Fruit fly (Drosophila melanogaster) whole organism, pupa: ENCODE data around the gene ssp5.

Experiments
- CG10348 ChIP-seq: fragments of 200-800 bp; sonication (Bioruptor generic); IDR thresholded peaks from 2 replicates; pipeline ENCODE4 v1.3.6; 2022; ENCODE audit warnings: missing biosample characterization, missing genetic modification characterization
- CG12605 ChIP-seq: fragments of 200-800 bp; sonication (Bioruptor generic); IDR thresholded peaks from 2 replicates; pipeline ENCODE4 v1.3.6; 2022; ENCODE audit warnings: missing biosample characterization, missing genetic modification characterization
- CG13204 ChIP-seq: fragments of 200-800 bp; sonication (Bioruptor generic); optimal IDR thresholded peaks from 2 replicates; lab custom pipeline; 2018; ENCODE audit warnings: missing biosample characterization, mild to moderate bottlenecking, missing genetic modification characterization, moderate library complexity
- CG14655 ChIP-seq: fragments of 200-800 bp; sonication (Bioruptor generic); optimal IDR thresholded peaks from 3 replicates; lab custom pipeline; 2017; ENCODE audit warnings: mild to moderate bottlenecking, missing biosample characterization, missing genetic modification reagents, missing genetic modification characterization
- CG15710 ChIP-seq: fragments of 200-800 bp; sonication (Bioruptor generic); optimal IDR thresholded peaks from 2 replicates; lab custom pipeline; 2018; ENCODE audit warnings: missing biosample characterization, mild to moderate bottlenecking, missing genetic modification characterization, moderate library complexity
- CG17806 ChIP-seq: fragments of 200-800 bp; sonication (Bioruptor generic); optimal IDR thresholded peaks from 2 replicates; lab custom pipeline; 2018; ENCODE audit warnings: missing biosample characterization, mild to moderate bottlenecking, missing genetic modification characterization, moderate library complexity
- CG32121 ChIP-seq: fragments of 200-800 bp; sonication (Bioruptor generic); IDR thresholded peaks from 2 replicates; pipeline ENCODE4 v1.3.6; 2022; ENCODE audit warnings: missing biosample characterization, missing genetic modification characterization
- CG34367 ChIP-seq: fragments of 200-800 bp; sonication (Bioruptor generic); optimal IDR thresholded peaks from 2 replicates; lab custom pipeline; 2018; ENCODE audit warnings: missing biosample characterization, mild to moderate bottlenecking, missing genetic modification characterization
- CG4496 ChIP-seq: fragments of 200-800 bp; sonication (Bioruptor generic); IDR thresholded peaks from 3 replicates; pipeline ENCODE4 v1.3.6; 2022; ENCODE audit warnings: missing biosample characterization, missing genetic modification characterization
- CG8159 ChIP-seq: fragments of 200-800 bp; sonication (Bioruptor generic); optimal IDR thresholded peaks from 3 replicates; lab custom pipeline; 2018; ENCODE audit warnings: missing biosample characterization, mild to moderate bottlenecking, missing genetic modification characterization, moderate library complexity
- CG8301 ChIP-seq: fragments of 200-800 bp; sonication (Bioruptor generic); optimal IDR thresholded peaks from 2 replicates; lab custom pipeline; 2018; ENCODE audit warnings: missing biosample characterization, mild to moderate bottlenecking, missing genetic modification characterization
- CG9948 ChIP-seq: fragments of 200-800 bp; sonication (Bioruptor generic); optimal IDR thresholded peaks from 2 replicates; lab custom pipeline; 2018; ENCODE audit warnings: missing biosample characterization, mild to moderate bottlenecking, missing genetic modification characterization, moderate library complexity
- D1 ChIP-seq: fragments of 200-800 bp; sonication (Bioruptor generic); optimal IDR thresholded peaks from 2 replicates; lab custom pipeline; 2018; ENCODE audit warnings: missing biosample characterization, mild to moderate bottlenecking, missing genetic modification characterization, moderate library complexity
- EcR ChIP-seq: fragments of 200-800 bp; sonication (Bioruptor generic); optimal IDR thresholded peaks from 3 replicates; lab custom pipeline; 2019; ENCODE audit warnings: missing biosample characterization, missing genetic modification characterization, mild to moderate bottlenecking, moderate library complexity, missing genetic modification reagents
- Ets98B ChIP-seq: fragments of 200-800 bp; sonication (Bioruptor generic); IDR thresholded peaks from 2 replicates; pipeline ENCODE4 v1.3.6; 2022; ENCODE audit warnings: missing biosample characterization, missing genetic modification characterization
- Pif1A ChIP-seq: fragments of 200-800 bp; sonication (Bioruptor generic); optimal IDR thresholded peaks from 3 replicates; lab custom pipeline; 2016; ENCODE audit warnings: missing biosample characterization, missing genetic modification characterization
- Pif1B ChIP-seq: fragments of 200-800 bp; sonication (Bioruptor generic); optimal IDR thresholded peaks from 3 replicates; lab custom pipeline; 2016; ENCODE audit warnings: missing biosample characterization, missing genetic modification characterization
- Snoo ChIP-seq: fragments of 200-800 bp; sonication (Bioruptor generic); optimal IDR thresholded peaks from 3 replicates; lab custom pipeline; 2017; ENCODE audit warnings: missing biosample characterization, mild to moderate bottlenecking, missing genetic modification characterization, inconsistent platforms
- fd96Ca ChIP-seq: fragments of 200-800 bp; sonication (Bioruptor generic); IDR thresholded peaks from 3 replicates; pipeline ENCODE4 v1.3.6; 2022; ENCODE audit warnings: missing biosample characterization, missing genetic modification characterization
- gl ChIP-seq: fragments of 200-800 bp; sonication (Bioruptor generic); optimal IDR thresholded peaks from 2 replicates; lab custom pipeline; 2018; ENCODE audit warnings: missing biosample characterization, mild to moderate bottlenecking, missing genetic modification characterization
- rn ChIP-seq: fragments of 200-800 bp; sonication (Bioruptor generic); IDR thresholded peaks from 2 replicates; pipeline ENCODE4 v1.3.6; 2022; ENCODE audit warnings: missing biosample characterization, missing genetic modification characterization

Gene ssp5

dm6 chr3R:12032842-12033241, at the start of gene ssp5:
Gene ssp5, plus strand, starts transcription at chr3R:12033142.
- TF ChIP-seq rn (GFP tag; lab: Robert Waterston, UW), result no peak

- no peak for TF ChIP-seq Pif1A (GFP tag; lab: Kevin White, UChicago)
- no peak for TF ChIP-seq CG14655
- TF ChIP-seq CG9948, result no peak
- no peak for TF ChIP-seq fd96Ca (GFP tag; lab: Robert Waterston, UW)
- TF ChIP-seq CG32121, result no peak
- TF ChIP-seq Snoo (tag; lab: Kevin White, UChicago), result no peak
- TF ChIP-seq Pif1B (GFP tag; lab: Kevin White, UChicago), result no peak
- TF ChIP-seq CG8159 (tag; lab: Kevin White, UChicago), result no peak
- TF ChIP-seq EcR (GFP tag; lab: Kevin White, UChicago), result no peak
- TF ChIP-seq D1 (tag; lab: Kevin White, UChicago), result no peak
- TF ChIP-seq CG34367 (tag; lab: Kevin White, UChicago), result no peak
- no peak for TF ChIP-seq gl (tag; lab: Kevin White, UChicago)
- TF ChIP-seq CG10348, result no peak
- TF ChIP-seq Ets98B (GFP tag; lab: Robert Waterston, UW), result no peak
- no peak for TF ChIP-seq CG12605 (GFP tag; lab: Robert Waterston, UW)
- TF ChIP-seq CG4496, result no peak
- no peak for TF ChIP-seq CG17806
- TF ChIP-seq CG13204 (GFP tag; lab: Kevin White, UChicago), result no peak
- no peak for TF ChIP-seq CG15710 (tag; lab: Kevin White, UChicago)
Measured at dm6 chr3R:11984441-11984840, 48.5 kb upstream of the ssp5 start, which contains the start of gene CG3397. Gene CG3397, minus strand, starts transcription at chr3R:11984541.

dm6 chr3R:11984862-11985261, 48.1 kb upstream of the ssp5 start:
- TF ChIP-seq EcR (GFP tag; lab: Kevin White, UChicago) (peak; percentile 79), CG12605 (GFP tag; lab: Robert Waterston, UW) (no peak)

dm6 chr3R:11989206-11989605, 43.7 kb upstream of the ssp5 start:
- TF ChIP-seq EcR (GFP tag; lab: Kevin White, UChicago) (no peak), CG13204 (GFP tag; lab: Kevin White, UChicago) (peak; percentile 87), CG17806 (no peak), Pif1A (GFP tag; lab: Kevin White, UChicago) (no peak), fd96Ca (GFP tag; lab: Robert Waterston, UW) (no peak), rn (GFP tag; lab: Robert Waterston, UW) (no peak), CG4496 (no peak)

- TF ChIP-seq CG13204 (GFP tag; lab: Kevin White, UChicago) (peak; percentile 42), CG17806 (no peak)
Measured at dm6 chr3R:11989996-11990395, 42.9 kb upstream of the ssp5 start.

- no peak for TF ChIP-seq CG14655
- no peak for TF ChIP-seq EcR (GFP tag; lab: Kevin White, UChicago)
- no peak for TF ChIP-seq Snoo (tag; lab: Kevin White, UChicago)
- TF ChIP-seq rn (GFP tag; lab: Robert Waterston, UW), result no peak
- TF ChIP-seq CG8159 (tag; lab: Kevin White, UChicago), result no peak
- no peak for TF ChIP-seq CG32121
Measured at dm6 chr3R:11991538-11992164, 41.3 kb upstream of the ssp5 start.

dm6 chr3R:11992934-11993670, 39.8 kb upstream of the ssp5 start, which contains the start of gene mfas:
Gene mfas, minus strand, starts transcription at chr3R:11993315.
- TF ChIP-seq D1 (tag; lab: Kevin White, UChicago) (no peak), fd96Ca (GFP tag; lab: Robert Waterston, UW) (no peak), CG9948 (no peak), CG14655 (no peak), Pif1A (GFP tag; lab: Kevin White, UChicago) (peak; percentile 37), rn (GFP tag; lab: Robert Waterston, UW) (no peak), Snoo (tag; lab: Kevin White, UChicago) (peak; percentile 3), CG8159 (tag; lab: Kevin White, UChicago) (no peak), CG4496 (0 out of 3 replicates have a peak, but pooled peaks have one; percentile 38), Ets98B (GFP tag; lab: Robert Waterston, UW) (no peak; the same call in 1 of the 2 replicates), CG15710 (tag; lab: Kevin White, UChicago) (no peak), CG12605 (GFP tag; lab: Robert Waterston, UW) (0 out of 2 replicates have a peak, but pooled peaks have one; percentile 9), CG8301 (tag; lab: Kevin White, UChicago) (no peak), CG10348 (no peak), CG34367 (tag; lab: Kevin White, UChicago) (no peak), CG17806 (no peak), EcR (GFP tag; lab: Kevin White, UChicago) (peak; percentile 58), Pif1B (GFP tag; lab: Kevin White, UChicago) (peak; percentile 51), gl (tag; lab: Kevin White, UChicago) (no peak), CG32121 (no peak), CG13204 (GFP tag; lab: Kevin White, UChicago) (peak; percentile 21)
